Worm (Caenorhabditis elegans) whole organism, L3 larva: ENCODE measurements around the gene ncs-1.

ENCODE experiments used
- ZK546.5 ChIP-seq: sonication (generic microtip); optimal IDR thresholded peaks from 2 replicates; lab custom pipeline; 2017; ENCODE audit warnings: missing biosample characterization, missing genetic modification characterization
- aly-2 ChIP-seq: fragments of 150-350 bp; optimal IDR thresholded peaks from 2 replicates; lab custom pipeline; 2014; ENCODE audit warnings: missing biosample characterization, missing genetic modification characterization
- ama-1 ChIP-seq: fragments of 150-350 bp; optimal IDR thresholded peaks from 2 replicates; lab custom pipeline; 2018
- ceh-16 ChIP-seq: sonication (generic microtip); optimal IDR thresholded peaks from 2 replicates; lab custom pipeline; 2017; ENCODE audit warnings: missing biosample characterization, missing genetic modification characterization
- ceh-28 ChIP-seq: fragments of 150-350 bp; optimal IDR thresholded peaks from 2 replicates; lab custom pipeline; 2014; ENCODE audit warnings: missing biosample characterization, missing genetic modification reagents, missing genetic modification characterization
- ceh-82 ChIP-seq: fragments of 150-350 bp; optimal IDR thresholded peaks from 2 replicates; lab custom pipeline; 2014; ENCODE audit warnings: missing biosample characterization, missing genetic modification characterization
- ceh-9 ChIP-seq: sonication (generic microtip); optimal IDR thresholded peaks from 2 replicates; lab custom pipeline; 2018; ENCODE audit warnings: missing biosample characterization, missing genetic modification characterization
- daf-12 ChIP-seq: fragments of 150-350 bp; optimal IDR thresholded peaks from 2 replicates; lab custom pipeline; 2014; ENCODE audit warnings: missing biosample characterization, missing genetic modification reagents, missing genetic modification characterization
- egl-27 ChIP-seq: sonication (generic microtip); optimal IDR thresholded peaks from 4 replicates; lab custom pipeline; 2017; ENCODE audit warnings: missing biosample characterization, missing genetic modification reagents, missing genetic modification characterization
- egl-5 ChIP-seq: fragments of 150-350 bp; optimal IDR thresholded peaks from 2 replicates; lab custom pipeline; 2017; ENCODE audit warnings: missing biosample characterization, missing genetic modification reagents, missing genetic modification characterization, inconsistent platforms
- elt-1 ChIP-seq: fragments of 150-350 bp; optimal IDR thresholded peaks from 2 replicates; lab custom pipeline; 2014; ENCODE audit warnings: missing biosample characterization, missing genetic modification characterization
- elt-2 ChIP-seq: sonication (generic microtip); optimal IDR thresholded peaks from 2 replicates; lab custom pipeline; 2016; ENCODE audit warnings: missing genetic modification reagents, mild to moderate bottlenecking, missing genetic modification characterization, missing compliant biosample characterization
- elt-3 ChIP-seq, 3 experiments: fragments of 150-350 bp in 1 of 3; sonication (generic microtip) in 2 of 3; optimal IDR thresholded peaks; 2 replicates in 2 of 3; 4 replicates in 1 of 3; lab custom pipeline; 2014 to 2017; ENCODE audit warnings: missing biosample characterization in 3 of 3, missing genetic modification characterization in 3 of 3
- eor-1 ChIP-seq, 2 experiments: fragments of 150-350 bp; optimal IDR thresholded peaks; 2 replicates each; lab custom pipeline; 2014 to 2018; ENCODE audit warnings: missing biosample characterization in 2 of 2, missing genetic modification characterization in 2 of 2
- fkh-10 ChIP-seq: sonication (generic microtip); optimal IDR thresholded peaks from 2 replicates; lab custom pipeline; 2017; ENCODE audit warnings: missing biosample characterization, missing genetic modification reagents, missing genetic modification characterization
- fkh-2 ChIP-seq: fragments of 150-350 bp; optimal IDR thresholded peaks from 2 replicates; lab custom pipeline; 2014; ENCODE audit warnings: missing biosample characterization, missing genetic modification reagents, missing genetic modification characterization
- fos-1 ChIP-seq: fragments of 150-350 bp; optimal IDR thresholded peaks from 2 replicates; lab custom pipeline; 2014; ENCODE audit warnings: missing biosample characterization, missing genetic modification characterization
- hmg-11 ChIP-seq: sonication (generic microtip); optimal IDR thresholded peaks from 2 replicates; lab custom pipeline; 2016; ENCODE audit warnings: missing genetic modification characterization, missing compliant biosample characterization
- jun-1 ChIP-seq: fragments of 150-350 bp; optimal IDR thresholded peaks from 2 replicates; lab custom pipeline; 2014; ENCODE audit warnings: missing biosample characterization, missing genetic modification reagents, missing genetic modification characterization
- lin-15B ChIP-seq: fragments of 150-350 bp; optimal IDR thresholded peaks from 2 replicates; lab custom pipeline; 2014; ENCODE audit warnings: missing biosample characterization, missing genetic modification characterization
- lin-39 ChIP-seq: fragments of 150-350 bp; optimal IDR thresholded peaks from 2 replicates; lab custom pipeline; 2018; ENCODE audit warnings: missing biosample characterization, missing genetic modification reagents, missing genetic modification characterization
- lsy-12 ChIP-seq: sonication (generic microtip); optimal IDR thresholded peaks from 2 replicates; lab custom pipeline; 2016; ENCODE audit warnings: mild to moderate bottlenecking, missing genetic modification characterization, missing compliant biosample characterization
- mdl-1 ChIP-seq: fragments of 150-350 bp; optimal IDR thresholded peaks from 2 replicates; lab custom pipeline; 2014; ENCODE audit warnings: missing biosample characterization, missing genetic modification characterization
- mml-1 ChIP-seq: fragments of 150-350 bp; sonication (generic microtip); optimal IDR thresholded peaks from 3 replicates; lab custom pipeline; 2014; ENCODE audit warnings: missing biosample characterization, missing genetic modification characterization
- nfya-1 ChIP-seq: sonication (generic microtip); optimal IDR thresholded peaks from 2 replicates; lab custom pipeline; 2017; ENCODE audit warnings: missing genetic modification characterization, mild to moderate bottlenecking, missing compliant biosample characterization, antibody characterized with exemption, moderate library complexity; ENCODE audit not compliant: insufficient read depth
- nhr-11 ChIP-seq: fragments of 150-350 bp; optimal IDR thresholded peaks from 2 replicates; lab custom pipeline; 2014; ENCODE audit warnings: missing biosample characterization, missing genetic modification characterization
- nhr-12 ChIP-seq: fragments of 150-350 bp; optimal IDR thresholded peaks from 2 replicates; lab custom pipeline; 2014; ENCODE audit warnings: missing biosample characterization, missing genetic modification characterization
- nhr-23 ChIP-seq: fragments of 150-350 bp; optimal IDR thresholded peaks from 2 replicates; lab custom pipeline; 2014; ENCODE audit warnings: missing biosample characterization, missing genetic modification reagents, missing genetic modification characterization
- nhr-237 ChIP-seq: fragments of 150-350 bp; optimal IDR thresholded peaks from 2 replicates; lab custom pipeline; 2014; ENCODE audit warnings: missing biosample characterization, missing genetic modification characterization
- nhr-25 ChIP-seq: sonication (generic microtip); optimal IDR thresholded peaks from 2 replicates; lab custom pipeline; 2017; ENCODE audit warnings: missing biosample characterization, missing genetic modification characterization
- nhr-28 ChIP-seq: fragments of 150-350 bp; optimal IDR thresholded peaks from 2 replicates; lab custom pipeline; 2014; ENCODE audit warnings: missing biosample characterization, missing genetic modification characterization
- nhr-67 ChIP-seq: fragments of 150-350 bp; optimal IDR thresholded peaks from 2 replicates; lab custom pipeline; 2014; ENCODE audit warnings: missing biosample characterization, missing genetic modification characterization
- nhr-77 ChIP-seq: fragments of 150-350 bp; optimal IDR thresholded peaks from 2 replicates; lab custom pipeline; 2014; ENCODE audit warnings: missing biosample characterization, missing genetic modification characterization
- pha-4 ChIP-seq: fragments of 150-350 bp; optimal IDR thresholded peaks from 2 replicates; lab custom pipeline; 2014; ENCODE audit warnings: missing biosample characterization, missing genetic modification reagents, missing genetic modification characterization
- pqm-1 ChIP-seq: fragments of 150-350 bp; optimal IDR thresholded peaks from 2 replicates; lab custom pipeline; 2017; ENCODE audit warnings: missing biosample characterization, missing genetic modification characterization, inconsistent platforms
- sea-2 ChIP-seq: fragments of 150-350 bp; sonication (generic microtip); optimal IDR thresholded peaks from 4 replicates; lab custom pipeline; 2014; ENCODE audit warnings: missing biosample characterization, missing genetic modification reagents, missing genetic modification characterization
- skn-1 ChIP-seq: fragments of 150-350 bp; optimal IDR thresholded peaks from 2 replicates; lab custom pipeline; 2014; ENCODE audit warnings: missing biosample characterization, missing genetic modification characterization
- snpc-4 ChIP-seq: fragments of 150-350 bp; optimal IDR thresholded peaks from 2 replicates; lab custom pipeline; 2014; ENCODE audit warnings: missing biosample characterization, missing genetic modification characterization
- tbx-2 ChIP-seq: sonication (generic microtip); optimal IDR thresholded peaks from 2 replicates; lab custom pipeline; 2016; ENCODE audit warnings: mild to moderate bottlenecking, missing genetic modification characterization, missing compliant biosample characterization
- unc-39 ChIP-seq: sonication (generic microtip); optimal IDR thresholded peaks from 4 replicates; lab custom pipeline; 2017; ENCODE audit warnings: missing biosample characterization, missing genetic modification characterization
- unc-62 ChIP-seq: fragments of 150-350 bp; sonication (generic microtip); optimal IDR thresholded peaks from 4 replicates; lab custom pipeline; 2014; ENCODE audit warnings: missing biosample characterization, missing genetic modification reagents, missing genetic modification characterization
- zag-1 ChIP-seq: fragments of 150-350 bp; optimal IDR thresholded peaks from 2 replicates; lab custom pipeline; 2014; ENCODE audit warnings: missing biosample characterization, missing genetic modification characterization
- ztf-11 ChIP-seq: fragments of 150-350 bp; optimal IDR thresholded peaks from 2 replicates; lab custom pipeline; 2014; ENCODE audit warnings: missing biosample characterization, missing genetic modification characterization
- ztf-4 ChIP-seq: fragments of 150-350 bp; optimal IDR thresholded peaks from 2 replicates; lab custom pipeline; 2014; ENCODE audit warnings: missing biosample characterization, missing genetic modification characterization

ncs-1 gene

ce11 chrX:924495-925008, 38.5 kb downstream of the ncs-1 start, which contains the start of the genes pifk-1 and tbc-11:
Gene pifk-1 (minus strand): TSS chrX:924511.
Gene tbc-11 (plus strand): TSS chrX:924958.
- TF ChIP-seq nhr-28: no peak
- peak; percentile 50 for TF ChIP-seq elt-2
- no peak for TF ChIP-seq nhr-67
- peak; percentile 63 for TF ChIP-seq nfya-1 (tag; lab: Kevin White, UChicago)
- TF ChIP-seq eor-1 (tag; optimal IDR thresholded peaks at IDR 0.05; lab: Kevin White, UChicago): no peak
- TF ChIP-seq egl-5 (tag; lab: Kevin White, UChicago): no peak
- peak; percentile 21 for TF ChIP-seq ama-1 (lab: Kevin White, UChicago)
- TF ChIP-seq hmg-11 (tag; lab: Kevin White, UChicago): peak; percentile 42
- TF ChIP-seq nhr-23 (tag; lab: Kevin White, UChicago): peak; percentile 62
- TF ChIP-seq zag-1 (tag; lab: Kevin White, UChicago): no peak
- no peak for TF ChIP-seq fos-1 (tag; lab: Kevin White, UChicago)
- TF ChIP-seq lin-39 (tag; lab: Kevin White, UChicago): peak; percentile 41
- no peak for TF ChIP-seq nhr-237 (tag; lab: Kevin White, UChicago)
- peak; percentile 74 for TF ChIP-seq pqm-1 (tag; lab: Kevin White, UChicago)
- no peak for TF ChIP-seq nhr-12
- no peak for TF ChIP-seq ceh-9
- TF ChIP-seq tbx-2: no peak
- TF ChIP-seq mdl-1 (tag; lab: Kevin White, UChicago): no peak
- peak; percentile 61 for TF ChIP-seq nhr-25
- no peak for TF ChIP-seq ceh-16
- TF ChIP-seq elt-1 (tag; lab: Kevin White, UChicago): no peak
- no peak for TF ChIP-seq nhr-77 (tag; lab: Kevin White, UChicago)
- peak; percentile 95 for TF ChIP-seq pha-4 (tag; lab: Kevin White, UChicago)
- no peak for TF ChIP-seq ceh-28 (tag; lab: Kevin White, UChicago)
- peak; percentile 66 for TF ChIP-seq skn-1 (tag; lab: Kevin White, UChicago)
- peak; percentile 0 for TF ChIP-seq jun-1 (tag; lab: Kevin White, UChicago)
- no peak for TF ChIP-seq unc-39 (tag; lab: Kevin White, UChicago)
- peak; percentile 64 for TF ChIP-seq snpc-4 (tag; lab: Kevin White, UChicago)
- TF ChIP-seq lin-15B: peak; percentile 66
- no peak for TF ChIP-seq sea-2 (GFP tag; lab: Kevin White, UChicago)
- no peak for TF ChIP-seq egl-27 (tag; lab: Kevin White, UChicago)
- no peak for TF ChIP-seq fkh-10 (GFP tag; lab: Kevin White, UChicago)
- TF ChIP-seq, all 47 proteins: peak for 13

- TF ChIP-seq unc-62: no peak
- TF ChIP-seq nhr-237 (tag; lab: Kevin White, UChicago): no peak
- no peak for TF ChIP-seq pha-4 (tag; lab: Kevin White, UChicago)
- TF ChIP-seq ZK546.5: no peak
- no peak for TF ChIP-seq lin-39 (tag; lab: Kevin White, UChicago)
- no peak for TF ChIP-seq daf-12 (tag; lab: Kevin White, UChicago)
- TF ChIP-seq aly-2 (tag; lab: Kevin White, UChicago): no peak
- TF ChIP-seq eor-1 (tag; optimal IDR thresholded peaks at IDR 0.05; lab: Kevin White, UChicago): no peak
- no peak for TF ChIP-seq mdl-1 (tag; lab: Kevin White, UChicago)
- no peak for TF ChIP-seq egl-27 (tag; lab: Kevin White, UChicago)
- no peak for TF ChIP-seq nhr-28
- no peak for TF ChIP-seq ztf-4
- no peak for TF ChIP-seq ceh-9
- TF ChIP-seq ceh-82 (tag; lab: Kevin White, UChicago): no peak
- TF ChIP-seq nhr-23 (tag; lab: Kevin White, UChicago): no peak
- no peak for TF ChIP-seq ztf-11 (tag; lab: Kevin White, UChicago)
These were observed 45.0 kb downstream of the ncs-1 start, which contains the start of gene F35H12.5 for ce11 chrX:918097-918496. Gene F35H12.5 (plus strand): TSS chrX:918397.

ce11 chrX:915510-915909, 47.6 kb downstream of the ncs-1 start, which contains the start of gene sel-12:
Gene sel-12 (plus strand): TSS chrX:915867.
- peak; percentile 34 for TF ChIP-seq nfya-1 (tag; lab: Kevin White, UChicago)
- no peak for TF ChIP-seq nhr-11
- TF ChIP-seq nhr-237 (tag; lab: Kevin White, UChicago): no peak
- no peak for TF ChIP-seq nhr-67
- no peak for TF ChIP-seq nhr-12
- no peak for TF ChIP-seq mml-1 (tag; lab: Kevin White, UChicago)
- no peak for TF ChIP-seq nhr-23 (tag; lab: Kevin White, UChicago)
- no peak for TF ChIP-seq lsy-12 (tag; lab: Kevin White, UChicago)
- TF ChIP-seq nhr-77 (tag; lab: Kevin White, UChicago): no peak
- no peak for TF ChIP-seq snpc-4 (tag; lab: Kevin White, UChicago)
- no peak for TF ChIP-seq fkh-10 (GFP tag; lab: Kevin White, UChicago)
- no peak for TF ChIP-seq elt-3 (tag; optimal IDR thresholded peaks at IDR 0.05; lab: Kevin White, UChicago)
- no peak for TF ChIP-seq daf-12 (tag; lab: Kevin White, UChicago)
- TF ChIP-seq skn-1 (tag; lab: Kevin White, UChicago): peak; percentile 48
- no peak for TF ChIP-seq egl-27 (tag; lab: Kevin White, UChicago)
- no peak for TF ChIP-seq fkh-2 (tag; lab: Kevin White, UChicago)
- TF ChIP-seq pha-4 (tag; lab: Kevin White, UChicago): no peak
- no peak for TF ChIP-seq ama-1 (lab: Kevin White, UChicago)
- no peak for TF ChIP-seq ztf-11 (tag; lab: Kevin White, UChicago)
- peak; percentile 17 for TF ChIP-seq hmg-11 (tag; lab: Kevin White, UChicago)
- TF ChIP-seq lin-39 (tag; lab: Kevin White, UChicago): no peak
- no peak for TF ChIP-seq ZK546.5
- no peak for TF ChIP-seq egl-5 (tag; lab: Kevin White, UChicago)
- TF ChIP-seq ceh-28 (tag; lab: Kevin White, UChicago): no peak
- no peak for TF ChIP-seq tbx-2
- TF ChIP-seq ceh-82 (tag; lab: Kevin White, UChicago): no peak
